Fruit fly (Drosophila melanogaster): ENCODE data around the gene CG43198.

CG43198 gene

dm6 chrX:7406908-7407307, 46.2 kb downstream of the CG43198 start, which contains the start of gene CG32727:
Gene CG32727, plus strand, starts transcription at chrX:7407208.
- TF ChIP-seq gl (tag; optimal IDR thresholded peaks at IDR 0.05) (no peak), CG10348 (GFP tag; IDR thresholded peaks at IDR 0.05) (no peak), CG32121 (GFP tag; IDR thresholded peaks at IDR 0.05) (no peak), Snoo (tag; optimal IDR thresholded peaks at IDR 0.05) (no peak), rn (GFP tag; IDR thresholded peaks at IDR 0.05) (no peak), CG13204 (GFP tag; optimal IDR thresholded peaks at IDR 0.05) (no peak), CG9948 (tag; optimal IDR thresholded peaks at IDR 0.05) (no peak), CG12605 (GFP tag; IDR thresholded peaks at IDR 0.05) (no peak), CG17806 (tag; optimal IDR thresholded peaks at IDR 0.05) (no peak), EcR (GFP tag; optimal IDR thresholded peaks at IDR 0.05) (no peak)

DNA sequence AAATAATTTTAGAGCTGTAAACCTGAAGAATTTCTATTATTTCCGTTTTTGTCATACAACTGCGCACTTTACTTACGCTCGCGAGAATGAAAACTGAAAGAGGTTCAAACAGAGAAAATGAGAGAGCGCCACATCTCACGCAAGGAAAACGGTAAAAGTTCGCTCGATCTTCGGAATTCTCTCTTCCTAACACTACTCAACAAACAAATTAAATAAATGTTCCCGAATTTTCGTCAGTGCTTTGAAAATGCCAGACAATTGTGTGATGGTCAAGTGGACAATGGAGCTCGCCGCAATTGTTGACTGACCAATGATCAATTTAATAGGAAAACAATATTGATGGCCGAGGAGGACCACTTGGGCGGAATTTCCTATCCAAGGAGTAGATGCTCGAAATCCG, 47.4 kb downstream of the CG43198 start, which contains the start of gene CG1677:
CG1677 (minus strand) TSS at position 101 of the 400 bp plus-strand sequence.
- TF ChIP-seq Pif1B (GFP tag; optimal IDR thresholded peaks at IDR 0.05) (no peak), CG8159 (tag; optimal IDR thresholded peaks at IDR 0.05) (no peak), CG34367 (tag; optimal IDR thresholded peaks at IDR 0.05) (no peak), CG14655 (GFP tag; optimal IDR thresholded peaks at IDR 0.05) (no peak), Ets98B (GFP tag; IDR thresholded peaks at IDR 0.05) (no peak), CG9948 (tag; optimal IDR thresholded peaks at IDR 0.05) (no peak), CG13204 (GFP tag; optimal IDR thresholded peaks at IDR 0.05) (no peak), Pif1A (GFP tag; optimal IDR thresholded peaks at IDR 0.05) (no peak), D1 (tag; optimal IDR thresholded peaks at IDR 0.05) (no peak)

- no peak for TF ChIP-seq CG32121 (GFP tag; IDR thresholded peaks at IDR 0.05)
- no peak for TF ChIP-seq Pif1B (GFP tag; optimal IDR thresholded peaks at IDR 0.05)
- TF ChIP-seq D1 (tag; optimal IDR thresholded peaks at IDR 0.05), result no peak
- TF ChIP-seq CG15710 (tag; optimal IDR thresholded peaks at IDR 0.05), result no peak
- no peak for TF ChIP-seq rn (GFP tag; IDR thresholded peaks at IDR 0.05)
- no peak for TF ChIP-seq CG8301 (tag; optimal IDR thresholded peaks at IDR 0.05)
- TF ChIP-seq fd96Ca (GFP tag; IDR thresholded peaks at IDR 0.05), result no peak
- no peak for TF ChIP-seq CG10348 (GFP tag; IDR thresholded peaks at IDR 0.05)
These were observed 50.1 kb downstream of the CG43198 start, which contains the start of gene CG15035 for dm6 chrX:7403074-7403473. Gene CG15035, minus strand, starts transcription at chrX:7403174.

Measured in whole organism, pupa.